Fruit fly (Drosophila melanogaster): Measurements from ENCODE around the gene Corp.

Gene Corp

dm6 chrX:8273799-8274484 is 2.7 kb upstream of the Corp start, which contains the start of gene CG15343 (continued):
- no peak for TF ChIP-seq CG13123 (GFP tag; optimal IDR thresholded peaks at IDR 0.05)
- TF ChIP-seq Hr39 (optimal IDR thresholded peaks at IDR 0.05), result no peak
- TF ChIP-seq ato (GFP tag; IDR thresholded peaks at IDR 0.05; ENCODE audit: partially characterized antibody), result no peak
- TF ChIP-seq CG6654 (GFP tag; optimal IDR thresholded peaks at IDR 0.05), result no peak
- peak; percentile 53; the same call in 1 of the 2 replicates for TF ChIP-seq Xrp1 (GFP tag; IDR thresholded peaks at IDR 0.05)
- TF ChIP-seq Taf1 (GFP tag; IDR thresholded peaks at IDR 0.05), result no peak
- no peak for TF ChIP-seq Myb (GFP tag; optimal IDR thresholded peaks at IDR 0.05)
- TF ChIP-seq pan (optimal IDR thresholded peaks at IDR 0.05), result no peak
- peak in 1 of 2 experiments; percentile 44 for TF ChIP-seq pan (GFP tag; optimal IDR thresholded peaks at IDR 0.05 in 1 of 2, IDR thresholded peaks at IDR 0.05 in 1 of 2)
- no peak for TF ChIP-seq p53 (GFP tag; optimal IDR thresholded peaks at IDR 0.05)
- TF ChIP-seq CG11695 (GFP tag; IDR thresholded peaks at IDR 0.05), result 0 out of 3 replicates have a peak, but pooled peaks have one; percentile 35
- peak; percentile 42; the same call in 1 of the 2 replicates for TF ChIP-seq ttk (GFP tag; IDR thresholded peaks at IDR 0.05)
- peak; percentile 36 for TF ChIP-seq Meics (GFP tag; optimal IDR thresholded peaks at IDR 0.05)
- TF ChIP-seq Side (GFP tag; optimal IDR thresholded peaks at IDR 0.05), result no peak
- TF ChIP-seq CG30403 (GFP tag; optimal IDR thresholded peaks at IDR 0.05), result peak; percentile 44
- peak; percentile 25; the same call in 1 of the 3 replicates for TF ChIP-seq Aef1 (GFP tag; IDR thresholded peaks at IDR 0.05)
- TF ChIP-seq CG6272 (GFP tag; IDR thresholded peaks at IDR 0.05), result peak; percentile 32; the same call in 1 of the 2 replicates
- no peak for TF ChIP-seq CG17912 (GFP tag; optimal IDR thresholded peaks at IDR 0.05)
- TF ChIP-seq CG1647 (GFP tag; optimal IDR thresholded peaks at IDR 0.05), result no peak
- TF ChIP-seq Sry-β (GFP tag; optimal IDR thresholded peaks at IDR 0.05), result no peak
- TF ChIP-seq nerfin-1 (tag; optimal IDR thresholded peaks at IDR 0.05), result peak; percentile 71
- TF ChIP-seq kah (GFP tag; optimal IDR thresholded peaks at IDR 0.05), result no peak
- no peak for TF ChIP-seq dan (GFP tag; IDR thresholded peaks at IDR 0.05)
- TF ChIP-seq cwo (GFP tag; optimal IDR thresholded peaks at IDR 0.05), result no peak
- TF ChIP-seq croc (GFP tag; conservative IDR thresholded peaks at IDR 0.05), result no peak
- no peak for TF ChIP-seq psq (GFP tag; optimal IDR thresholded peaks at IDR 0.05)
- no peak; the same call in 1 of the 2 replicates for TF ChIP-seq gsb (GFP tag; IDR thresholded peaks at IDR 0.05)
- no peak for TF ChIP-seq inv (GFP tag; IDR thresholded peaks at IDR 0.05; ENCODE audit: partially characterized antibody)
- peak; percentile 25 for TF ChIP-seq ems (GFP tag; optimal IDR thresholded peaks at IDR 0.05)
- no peak for TF ChIP-seq CG1024 (GFP tag; IDR thresholded peaks at IDR 0.05)
- no peak for TF ChIP-seq Mes4 (GFP tag; optimal IDR thresholded peaks at IDR 0.05)
- TF ChIP-seq tio (GFP tag; optimal IDR thresholded peaks at IDR 0.05), result no peak
- TF ChIP-seq z (GFP tag; IDR thresholded peaks at IDR 0.05), result no peak
- no peak for TF ChIP-seq Sry-δ (GFP tag; optimal IDR thresholded peaks at IDR 0.05)
- no peak for TF ChIP-seq CG13287 (GFP tag; IDR thresholded peaks at IDR 0.05; ENCODE audit: partially characterized antibody)
- no peak for TF ChIP-seq CG12744 (GFP tag; optimal IDR thresholded peaks at IDR 0.05)
- TF ChIP-seq CG12659 (GFP tag; optimal IDR thresholded peaks at IDR 0.05), result no peak
- peak; percentile 21 for TF ChIP-seq CG12769 (tag; optimal IDR thresholded peaks at IDR 0.05)
- no peak for TF ChIP-seq Tbp (GFP tag; optimal IDR thresholded peaks at IDR 0.05)
- no peak for TF ChIP-seq Poxn (GFP tag; IDR thresholded peaks at IDR 0.05)
- no peak for TF ChIP-seq CG12219 (GFP tag; optimal IDR thresholded peaks at IDR 0.05)
- peak; percentile 68 for TF ChIP-seq Gug (GFP tag; IDR thresholded peaks at IDR 0.05)
- TF ChIP-seq CG7963 (GFP tag; IDR thresholded peaks at IDR 0.05; ENCODE audit: partially characterized antibody), result no peak
- TF ChIP-seq luna (GFP tag; optimal IDR thresholded peaks at IDR 0.05), result no peak
- TF ChIP-seq CG4707 (GFP tag; optimal IDR thresholded peaks at IDR 0.05), result no peak
- no peak for TF ChIP-seq CG12236 (GFP tag; optimal IDR thresholded peaks at IDR 0.05)
- peak; percentile 37 for TF ChIP-seq az2 (GFP tag; optimal IDR thresholded peaks at IDR 0.05)
- no peak for TF ChIP-seq Ets97D (GFP tag; optimal IDR thresholded peaks at IDR 0.05)
- TF ChIP-seq sd (tag; optimal IDR thresholded peaks at IDR 0.05), result peak; percentile 71
- TF ChIP-seq sens-2 (GFP tag; IDR thresholded peaks at IDR 0.05), result no peak
- no peak for TF ChIP-seq pros (GFP tag; optimal IDR thresholded peaks at IDR 0.05)
